Fruit fly (Drosophila melanogaster) whole organism, embryonic: ENCODE results near the gene Gr64d.

ENCODE experiments used
- Awh ChIP-seq: fragments of 200-800 bp; sonication (Bioruptor generic); IDR thresholded peaks from 2 replicates; pipeline ENCODE4, ENCODE4 v1.3.6; 2022; ENCODE audit warnings: missing biosample characterization, missing genetic modification characterization
- BtbVII ChIP-seq: fragments of 200-800 bp; sonication (Bioruptor generic); optimal IDR thresholded peaks from 3 replicates; lab custom pipeline; 2017; ENCODE audit warnings: missing biosample characterization, mild to moderate bottlenecking, missing genetic modification characterization
- CG10209 ChIP-seq: fragments of 200-800 bp; sonication (Bioruptor generic); optimal IDR thresholded peaks from 3 replicates; lab custom pipeline; 2017; ENCODE audit warnings: missing biosample characterization, mild to moderate bottlenecking, missing genetic modification characterization, missing genetic modification reagents
- CG10366 ChIP-seq: fragments of 200-800 bp; sonication (Bioruptor generic); IDR thresholded peaks from 2 replicates; pipeline ENCODE4 v1.3.6; 2022; ENCODE audit warnings: missing biosample characterization, missing genetic modification characterization
- CG12071 ChIP-seq: fragments of 200-800 bp; sonication (Bioruptor generic); optimal IDR thresholded peaks from 3 replicates; lab custom pipeline; 2018; ENCODE audit warnings: missing biosample characterization, mild to moderate bottlenecking, missing genetic modification characterization
- CG14014 ChIP-seq: fragments of 200-800 bp; sonication (Bioruptor generic); IDR thresholded peaks from 2 replicates; pipeline ENCODE4 v1.3.6; 2022; ENCODE audit warnings: missing biosample characterization, missing genetic modification characterization
- CG15011 ChIP-seq: fragments of 200-800 bp; sonication (Bioruptor generic); optimal IDR thresholded peaks from 3 replicates; lab custom pipeline; 2018; ENCODE audit warnings: missing biosample characterization, mild to moderate bottlenecking, missing genetic modification characterization
- CG15601 ChIP-seq: fragments of 200-800 bp; sonication (Bioruptor generic); optimal IDR thresholded peaks from 3 replicates; lab custom pipeline; 2019; ENCODE audit warnings: missing biosample characterization, mild to moderate bottlenecking, missing genetic modification characterization, moderate library complexity
- CG17359 ChIP-seq: fragments of 200-800 bp; sonication (Bioruptor generic); optimal IDR thresholded peaks from 3 replicates; lab custom pipeline; 2018; ENCODE audit warnings: missing biosample characterization, mild to moderate bottlenecking, missing genetic modification characterization, moderate library complexity
- CG18599 ChIP-seq: fragments of 200-800 bp; sonication (Bioruptor generic); optimal IDR thresholded peaks from 3 replicates; lab custom pipeline; 2017; ENCODE audit warnings: missing biosample characterization, missing genetic modification characterization, mild to moderate bottlenecking, moderate library complexity, missing genetic modification reagents
- CG3163 ChIP-seq: fragments of 200-800 bp; sonication (Bioruptor generic); optimal IDR thresholded peaks from 3 replicates; lab custom pipeline; 2016; ENCODE audit warnings: missing biosample characterization, missing genetic modification characterization
- CG4617 ChIP-seq: fragments of 200-800 bp; sonication (Bioruptor generic); optimal IDR thresholded peaks from 3 replicates; lab custom pipeline; 2016; ENCODE audit warnings: missing biosample characterization, missing genetic modification characterization, borderline replicate concordance
- CG5245 ChIP-seq: fragments of 200-800 bp; sonication (Bioruptor generic); optimal IDR thresholded peaks from 3 replicates; lab custom pipeline; 2016; ENCODE audit warnings: missing biosample characterization, missing genetic modification characterization
- CG6254 ChIP-seq: fragments of 200-800 bp; sonication (Bioruptor generic); optimal IDR thresholded peaks from 3 replicates; lab custom pipeline; 2017; ENCODE audit warnings: mild to moderate bottlenecking, missing biosample characterization, missing genetic modification reagents, missing genetic modification characterization
- CG7556 ChIP-seq: fragments of 200-800 bp; sonication (Bioruptor generic); optimal IDR thresholded peaks from 2 replicates; lab custom pipeline; 2017; ENCODE audit warnings: missing biosample characterization, mild to moderate bottlenecking, missing genetic modification characterization
- CG7987 ChIP-seq: fragments of 200-800 bp; sonication (Bioruptor generic); optimal IDR thresholded peaks from 2 replicates; lab custom pipeline; 2018; ENCODE audit warnings: missing biosample characterization, mild to moderate bottlenecking, missing genetic modification characterization, moderate library complexity
- CG8290 ChIP-seq, 3 experiments: fragments of 200-800 bp; sonication (Bioruptor generic); optimal IDR thresholded peaks; 2 replicates each; lab custom pipeline; 2016 to 2019; ENCODE audit warnings: missing biosample characterization in 3 of 3, missing genetic modification characterization in 3 of 3, mild to moderate bottlenecking in 2 of 3, moderate library complexity in 1 of 3
- CG8924 ChIP-seq: fragments of 200-800 bp; optimal IDR thresholded peaks from 3 replicates; lab custom pipeline; 2019; ENCODE audit warnings: missing biosample characterization, mild to moderate bottlenecking, missing genetic modification characterization, moderate library complexity
- CG9817 ChIP-seq: fragments of 200-800 bp; sonication (Bioruptor generic); optimal IDR thresholded peaks from 2 replicates; lab custom pipeline; 2018; ENCODE audit warnings: missing biosample characterization, mild to moderate bottlenecking, missing genetic modification characterization, moderate library complexity
- GATAe ChIP-seq: fragments of 200-800 bp; sonication (Bioruptor generic); conservative IDR thresholded peaks from 2 replicates; pipeline ENCODE4 v1.3.6; 2022; ENCODE audit warnings: missing biosample characterization, missing genetic modification characterization
- MTF-1 ChIP-seq: fragments of 200-800 bp; sonication (Bioruptor generic); optimal IDR thresholded peaks from 2 replicates; lab custom pipeline; 2018; ENCODE audit warnings: missing biosample characterization, mild to moderate bottlenecking, missing genetic modification characterization, borderline replicate concordance
- Mes4 ChIP-seq: fragments of 200-800 bp; sonication (Bioruptor generic); optimal IDR thresholded peaks from 2 replicates; lab custom pipeline; 2016; ENCODE audit warnings: missing biosample characterization, missing genetic modification characterization
- Opbp ChIP-seq: fragments of 200-800 bp; sonication (Bioruptor generic); IDR thresholded peaks from 3 replicates; pipeline ENCODE4 v1.3.6; 2022; ENCODE audit warnings: missing biosample characterization, missing genetic modification characterization; ENCODE audit not compliant: partially characterized antibody
- Optix ChIP-seq: fragments of 200-800 bp; sonication (Bioruptor generic); IDR thresholded peaks from 3 replicates; pipeline ENCODE4 v1.3.6; 2022; ENCODE audit warnings: missing biosample characterization, missing genetic modification characterization
- PHDP ChIP-seq: fragments of 200-800 bp; sonication (Bioruptor generic); optimal IDR thresholded peaks from 3 replicates; lab custom pipeline; 2018; ENCODE audit warnings: missing biosample characterization, mild to moderate bottlenecking, missing genetic modification characterization, moderate library complexity
- Ravus ChIP-seq: fragments of 200-800 bp; sonication (Bioruptor generic); IDR thresholded peaks from 2 replicates; pipeline ENCODE4 v1.3.6; 2022; ENCODE audit warnings: missing biosample characterization, missing genetic modification characterization
- Taf1 ChIP-seq: fragments of 200-800 bp; sonication (Bioruptor generic); IDR thresholded peaks from 2 replicates; pipeline ENCODE4 v1.3.6; 2022; ENCODE audit warnings: missing biosample characterization, missing genetic modification characterization
- bcd ChIP-seq: fragments of 200-800 bp; sonication (Bioruptor generic); optimal IDR thresholded peaks from 2 replicates; lab custom pipeline; 2017; ENCODE audit warnings: missing biosample characterization, mild to moderate bottlenecking, missing genetic modification characterization
- crc ChIP-seq: fragments of 200-800 bp; sonication (Bioruptor generic); optimal IDR thresholded peaks from 2 replicates; lab custom pipeline; 2016; ENCODE audit warnings: missing biosample characterization, missing genetic modification characterization
- croc ChIP-seq: fragments of 200-800 bp; sonication (Bioruptor generic); conservative IDR thresholded peaks from 3 replicates; pipeline ENCODE4 v1.3.6; 2022; ENCODE audit warnings: missing biosample characterization, missing genetic modification characterization
- ewg ChIP-seq: fragments of 200-800 bp; sonication (Bioruptor generic); optimal IDR thresholded peaks from 3 replicates; lab custom pipeline; 2017; ENCODE audit warnings: mild to moderate bottlenecking, missing biosample characterization, missing genetic modification reagents, missing genetic modification characterization
- ham ChIP-seq: fragments of 200-800 bp; sonication (Bioruptor generic); IDR thresholded peaks from 2 replicates; pipeline ENCODE4 v1.3.6; 2022; ENCODE audit warnings: missing biosample characterization, missing genetic modification characterization
- hbn ChIP-seq: fragments of 200-800 bp; sonication (Bioruptor generic); IDR thresholded peaks from 2 replicates; pipeline ENCODE4 v1.3.6; 2022; ENCODE audit warnings: missing biosample characterization, missing genetic modification characterization; ENCODE audit not compliant: partially characterized antibody
- jumu ChIP-seq: fragments of 200-800 bp; sonication (Bioruptor generic); optimal IDR thresholded peaks from 3 replicates; lab custom pipeline; 2016; ENCODE audit warnings: missing biosample characterization, missing genetic modification characterization
- lov ChIP-seq, 2 experiments: fragments of 200-800 bp in 1 of 2; fragments of >200 bp in 1 of 2; sonication (Bioruptor generic) in 1 of 2; IDR thresholded peaks in 1 of 2; optimal IDR thresholded peaks in 1 of 2; 2 replicates in 1 of 2; 3 replicates in 1 of 2; pipeline versions ENCODE4 v1.3.6 to Lab custom; 2017 to 2022; ENCODE audit warnings: missing biosample characterization in 1 of 2, missing genetic modification characterization in 1 of 2
- pros ChIP-seq: fragments of 200-800 bp; sonication (Bioruptor generic); optimal IDR thresholded peaks from 3 replicates; lab custom pipeline; 2019; ENCODE audit warnings: missing biosample characterization, mild to moderate bottlenecking, missing genetic modification characterization, moderate library complexity
- pzg ChIP-seq: fragments of 200-800 bp; sonication (Bioruptor generic); optimal IDR thresholded peaks from 3 replicates; lab custom pipeline; 2018; ENCODE audit warnings: missing biosample characterization, mild to moderate bottlenecking, missing genetic modification characterization, moderate library complexity
- ranshi ChIP-seq: fragments of 200-800 bp; sonication (Bioruptor generic); IDR thresholded peaks from 2 replicates; pipeline ENCODE4 v1.3.6; 2022; ENCODE audit warnings: missing biosample characterization, missing genetic modification characterization
- sens-2 ChIP-seq: fragments of 200-800 bp; sonication (Bioruptor generic); IDR thresholded peaks from 2 replicates; pipeline ENCODE4 v1.3.6; 2022; ENCODE audit warnings: missing biosample characterization, missing genetic modification characterization
- tup ChIP-seq: fragments of 200-800 bp; sonication (Bioruptor generic); optimal IDR thresholded peaks from 2 replicates; lab custom pipeline; 2016; ENCODE audit warnings: missing biosample characterization, mild to moderate bottlenecking, missing genetic modification characterization, moderate library complexity
- usp ChIP-seq: fragments of >200 bp; optimal IDR thresholded peaks from 2 replicates; lab custom pipeline; 2017; ENCODE audit warnings: missing biosample characterization, missing genetic modification characterization
- vvl ChIP-seq: fragments of 200-800 bp; sonication (Bioruptor generic); IDR thresholded peaks from 2 replicates; pipeline ENCODE4 v1.3.6; 2022; ENCODE audit warnings: missing biosample characterization, missing genetic modification characterization

Gene Gr64d

DNA sequence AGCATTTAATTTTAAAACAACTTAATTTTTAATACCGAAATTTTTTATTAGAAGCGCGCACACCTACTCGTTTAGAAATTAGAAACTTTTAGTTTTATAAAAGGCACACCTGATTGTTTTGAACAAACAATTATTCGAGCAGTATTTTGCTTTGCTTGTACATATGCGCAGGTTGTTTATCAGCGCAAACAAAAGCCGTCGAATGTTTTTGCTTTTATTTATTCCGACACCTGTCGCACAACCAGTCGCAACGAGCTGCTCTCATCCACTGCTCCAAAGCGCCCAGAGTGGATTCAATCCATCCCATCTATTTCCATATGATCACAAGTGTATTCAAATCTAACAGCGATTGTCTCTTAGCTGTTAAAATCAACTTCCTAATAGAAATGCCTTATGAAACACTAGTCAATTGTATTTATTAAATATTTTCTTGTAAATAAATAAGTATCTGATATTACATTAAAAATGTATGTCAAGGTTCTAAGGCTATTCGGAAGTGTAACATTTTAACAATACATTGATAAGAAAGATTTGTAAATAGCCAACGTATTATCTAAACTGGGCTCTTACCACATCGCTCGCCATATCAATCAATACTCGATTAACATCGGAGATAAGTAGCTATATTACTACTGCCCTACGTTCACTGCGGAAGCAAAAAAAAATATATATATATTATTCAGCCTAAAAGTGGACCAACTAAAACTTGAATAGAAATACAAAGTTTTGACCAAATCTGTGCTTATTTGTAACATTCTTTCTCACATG, 5.9 kb upstream of the Gr64d start, which contains the start of gene CG11594 (continued):
- no peak for TF ChIP-seq CG15601 (tag; lab: Kevin White, UChicago)
- TF ChIP-seq Opbp (GFP tag; lab: Robert Waterston, UW) = no peak
- TF ChIP-seq CG7987 (GFP tag; lab: Kevin White, UChicago) = peak; percentile 49
- no peak for TF ChIP-seq ewg
- peak; percentile 40; the same call in 1 of the 2 replicates for TF ChIP-seq Awh (GFP tag; lab: Robert Waterston, UW)
- TF ChIP-seq CG3163 (GFP tag; lab: Kevin White, UChicago) = peak; percentile 3
- peak; percentile 46; the same call in 1 of the 2 replicates for TF ChIP-seq ranshi (GFP tag; lab: Robert Waterston, UW)
- TF ChIP-seq CG6254 (GFP tag; lab: Kevin White, UChicago) = no peak
- TF ChIP-seq CG14014 (GFP tag; lab: Robert Waterston, UW) = peak; percentile 67; the same call in 1 of the 2 replicates
- TF ChIP-seq CG15011 (GFP tag; lab: Kevin White, UChicago) = peak; percentile 48
- TF ChIP-seq CG18599 (GFP tag; lab: Kevin White, UChicago) = peak; percentile 56
- no peak for TF ChIP-seq usp (GFP tag; lab: Kevin White, UChicago)
- TF ChIP-seq PHDP (tag; lab: Kevin White, UChicago) = no peak
- TF ChIP-seq GATAe = no peak
- TF ChIP-seq CG10209 (GFP tag; lab: Kevin White, UChicago) = peak; percentile 42
- peak; percentile 15; the same call in 1 of the 2 replicates for TF ChIP-seq CG10366 (GFP tag; lab: Robert Waterston, UW)
- TF ChIP-seq vvl (GFP tag; lab: Robert Waterston, UW) = peak; percentile 36
- TF ChIP-seq CG7556 = peak; percentile 12
- peak; percentile 8 for TF ChIP-seq CG8924 (tag; lab: Kevin White, UChicago)
- no peak for TF ChIP-seq Taf1 (GFP tag; lab: Robert Waterston, UW)
- TF ChIP-seq Mes4 (GFP tag; lab: Kevin White, UChicago) = no peak

DNA sequence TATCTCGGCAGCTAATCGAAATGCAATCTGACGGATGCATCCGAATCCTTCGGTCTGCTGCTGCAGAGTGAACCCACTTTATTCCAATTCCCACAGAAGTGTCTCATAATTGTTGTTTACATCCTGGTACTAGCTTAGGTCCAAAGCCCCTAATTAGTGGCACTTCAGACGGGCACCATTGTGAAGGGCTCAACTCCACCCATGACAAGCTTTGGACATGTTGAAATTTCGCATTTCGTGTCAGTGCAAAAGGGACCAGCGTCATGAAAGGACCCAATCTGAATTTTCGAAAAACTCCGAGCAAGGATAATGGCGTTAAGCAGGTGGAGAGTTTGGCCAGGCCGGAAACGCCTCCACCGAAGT, 5.4 kb upstream of the Gr64d start, which contains the start of gene Gr64a:
Gene Gr64a, plus strand, starts transcription at position 264 of the 363 bp plus-strand sequence.
- TF ChIP-seq CG9817 = no peak
- no peak for TF ChIP-seq ham (GFP tag; lab: Robert Waterston, UW)
- no peak for TF ChIP-seq Optix (GFP tag; lab: Robert Waterston, UW)
- TF ChIP-seq Ravus (GFP tag; lab: Robert Waterston, UW) = no peak
- no peak for TF ChIP-seq croc (GFP tag; lab: Robert Waterston, UW)
- TF ChIP-seq crc (GFP tag; lab: Kevin White, UChicago) = no peak
- TF ChIP-seq CG17359 = no peak
- no peak for TF ChIP-seq PHDP (tag; lab: Kevin White, UChicago)
- TF ChIP-seq pros (GFP tag; lab: Kevin White, UChicago) = no peak
- no peak for TF ChIP-seq hbn (GFP tag; lab: Robert Waterston, UW)
- TF ChIP-seq pzg = no peak
- no peak for TF ChIP-seq CG8290 (GFP tag; optimal IDR thresholded peaks at IDR 0.05; lab: Kevin White, UChicago)
- TF ChIP-seq CG8290 (tag; optimal IDR thresholded peaks at IDR 0.05; lab: Kevin White, UChicago) = no peak
- TF ChIP-seq MTF-1 = no peak
- no peak for TF ChIP-seq CG18599 (GFP tag; lab: Kevin White, UChicago)
- no peak for TF ChIP-seq tup (GFP tag; lab: Kevin White, UChicago)
- no peak for TF ChIP-seq jumu (GFP tag; lab: Kevin White, UChicago)

DNA sequence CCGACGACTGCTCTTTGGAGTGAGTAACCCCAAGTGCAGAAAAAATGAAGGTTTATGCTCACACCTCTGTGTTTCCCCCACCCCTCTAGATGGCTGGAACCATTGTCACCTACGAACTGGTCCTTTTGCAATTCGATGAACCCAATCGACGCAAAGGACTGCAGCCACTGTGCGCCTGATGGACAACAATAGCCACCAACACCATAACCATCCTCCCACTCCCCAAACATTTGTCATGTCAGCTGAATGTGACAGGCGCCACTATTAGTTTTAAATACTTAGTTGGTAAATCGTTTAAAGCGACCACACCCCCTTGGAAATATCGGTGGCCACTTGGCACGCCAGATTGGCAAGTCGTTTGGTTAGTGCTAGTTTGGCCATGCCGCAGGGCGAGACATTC, 3.6 kb upstream of the Gr64d start, which contains the start of the genes Gr64b and Gr64c:
Gene Gr64b, plus strand, starts transcription at position 301 of the 400 bp plus-strand sequence.
Gene Gr64c, plus strand, starts transcription at position 301 of the 400 bp plus-strand sequence.
- TF ChIP-seq bcd (GFP tag; lab: Kevin White, UChicago) (no peak), lov (optimal IDR thresholded peaks at IDR 0.05; lab: Kevin White, UChicago) (no peak), lov (GFP tag; IDR thresholded peaks at IDR 0.05; lab: Robert Waterston, UW) (no peak), sens-2 (GFP tag; lab: Robert Waterston, UW) (no peak), CG12071 (GFP tag; lab: Kevin White, UChicago) (no peak), CG4617 (GFP tag; lab: Kevin White, UChicago) (no peak), BtbVII (GFP tag; lab: Kevin White, UChicago) (no peak), CG5245 (GFP tag; lab: Kevin White, UChicago) (no peak)
